Fruit fly (Drosophila melanogaster): ENCODE measurements around the gene CG15561.

The CG15561 gene

DNA sequence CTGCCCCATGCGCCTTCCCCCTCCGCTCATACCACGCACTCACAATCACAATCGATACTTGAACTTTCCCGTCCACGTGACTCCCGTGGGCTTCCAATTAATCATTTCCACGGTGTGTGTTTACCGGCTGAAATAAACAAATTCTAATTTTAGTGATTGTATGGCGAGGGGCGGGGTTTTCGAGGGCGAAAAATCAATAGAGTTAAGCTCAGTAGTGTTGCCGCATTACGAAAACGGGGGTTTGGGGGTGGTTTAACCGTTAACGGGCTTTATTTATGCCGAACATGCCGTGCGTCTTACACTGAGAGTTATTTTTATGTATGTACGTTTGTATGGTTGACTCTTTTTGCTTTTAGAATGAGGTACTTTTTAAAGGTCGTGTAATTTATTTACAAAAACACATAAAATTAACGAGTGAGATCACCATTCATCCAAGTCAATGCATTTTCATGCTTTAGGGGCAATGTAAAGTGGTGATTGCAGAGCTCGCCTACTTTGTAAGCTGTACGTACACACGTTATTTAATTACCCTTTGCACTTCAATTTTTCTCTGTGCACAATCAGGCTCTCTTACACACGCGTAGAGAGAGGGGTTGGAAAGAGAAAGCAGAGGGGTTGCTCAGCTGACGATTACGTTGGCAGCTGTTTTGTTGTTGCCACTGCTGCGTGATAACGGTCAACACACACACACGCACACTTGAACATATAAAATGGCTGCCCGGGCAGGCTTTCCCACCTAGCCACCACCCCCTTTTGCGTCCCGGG lies 6.6 kb upstream of the CG15561 start (continued):
- TF ChIP-seq MESR4 (GFP tag; optimal IDR thresholded peaks at IDR 0.05) (no peak), Blimp-1 (GFP tag; optimal IDR thresholded peaks at IDR 0.05) (peak; percentile 77), CG8924 (tag; optimal IDR thresholded peaks at IDR 0.05) (peak; percentile 87), CG12104 (GFP tag; optimal IDR thresholded peaks at IDR 0.05) (peak; percentile 75), grau (tag; optimal IDR thresholded peaks at IDR 0.05) (peak; percentile 89), cg (GFP tag; optimal IDR thresholded peaks at IDR 0.05) (peak; percentile 56), CG9215 (GFP tag; IDR thresholded peaks at IDR 0.05) (no peak), kah (GFP tag; optimal IDR thresholded peaks at IDR 0.05) (peak; percentile 34), ewg (GFP tag; optimal IDR thresholded peaks at IDR 0.05) (peak; percentile 85), CG2889 (GFP tag; IDR thresholded peaks at IDR 0.05) (no peak), CG12391 (tag; optimal IDR thresholded peaks at IDR 0.05) (peak; percentile 89), stc (GFP tag; IDR thresholded peaks at IDR 0.05) (no peak), cad (GFP tag; optimal IDR thresholded peaks at IDR 0.05) (no peak), crol (GFP tag; IDR thresholded peaks at IDR 0.05) (peak; percentile 82; the same call in 1 of the 2 replicates), Hr3 (GFP tag; optimal IDR thresholded peaks at IDR 0.05) (peak; percentile 85), CG15601 (tag; optimal IDR thresholded peaks at IDR 0.05) (peak; percentile 69), CG11504 (tag; optimal IDR thresholded peaks at IDR 0.05) (peak; percentile 88), CG10462 (GFP tag; optimal IDR thresholded peaks at IDR 0.05) (peak; percentile 58), seq (GFP tag; IDR thresholded peaks at IDR 0.05) (no peak), ato (GFP tag; IDR thresholded peaks at IDR 0.05; ENCODE audit: partially characterized antibody) (no peak), amos (GFP tag; IDR thresholded peaks at IDR 0.05; ENCODE audit: partially characterized antibody) (no peak), HLH3B (GFP tag; IDR thresholded peaks at IDR 0.05) (no peak), CG10431 (GFP tag; optimal IDR thresholded peaks at IDR 0.05) (peak; percentile 57), sima (GFP tag; optimal IDR thresholded peaks at IDR 0.05) (peak; percentile 46), CG6765 (GFP tag; optimal IDR thresholded peaks at IDR 0.05) (peak; percentile 79), sim (GFP tag; IDR thresholded peaks at IDR 0.05) (no peak), sd (tag; optimal IDR thresholded peaks at IDR 0.05) (peak; percentile 48), Dbx (GFP tag; IDR thresholded peaks at IDR 0.05) (no peak), fd96Cb (tag; optimal IDR thresholded peaks at IDR 0.05) (peak; percentile 81), B-H1 (GFP tag; IDR thresholded peaks at IDR 0.05) (no peak), CG16779 (GFP tag; IDR thresholded peaks at IDR 0.05) (no peak), lola (GFP tag; optimal IDR thresholded peaks at IDR 0.05) (peak in 1 of 3 experiments; percentile 85), CG1832 (GFP tag; optimal IDR thresholded peaks at IDR 0.05) (no peak), CG7786 (GFP tag; optimal IDR thresholded peaks at IDR 0.05) (peak; percentile 89), CG8388 (GFP tag; optimal IDR thresholded peaks at IDR 0.05) (peak; percentile 82), Ravus (GFP tag; IDR thresholded peaks at IDR 0.05) (no peak), gro (GFP tag; optimal IDR thresholded peaks at IDR 0.05) (peak; percentile 69), prd (optimal IDR thresholded peaks at IDR 0.05) (no peak), prd (GFP tag; IDR thresholded peaks at IDR 0.05) (no peak), CG6272 (GFP tag; IDR thresholded peaks at IDR 0.05) (peak; percentile 53), tin (GFP tag; optimal IDR thresholded peaks at IDR 0.05) (peak; percentile 73), Opbp (GFP tag; IDR thresholded peaks at IDR 0.05; ENCODE audit: partially characterized antibody) (no peak), CG8290 (GFP tag; optimal IDR thresholded peaks at IDR 0.05) (peak; percentile 57), CG8290 (tag; optimal IDR thresholded peaks at IDR 0.05) (peak in 1 of 2 experiments; percentile 81), Hmx (GFP tag; optimal IDR thresholded peaks at IDR 0.05) (peak; percentile 40), CG17612 (GFP tag; IDR thresholded peaks at IDR 0.05) (no peak), CG2202 (tag; optimal IDR thresholded peaks at IDR 0.05) (peak; percentile 68), tna (GFP tag; IDR thresholded peaks at IDR 0.05; ENCODE audit: partially characterized antibody) (no peak), Fer1 (GFP tag; optimal IDR thresholded peaks at IDR 0.05) (peak; percentile 93), nau (GFP tag; optimal IDR thresholded peaks at IDR 0.05) (peak; percentile 77)
